Fruit fly (Drosophila melanogaster): ENCODE results near the gene Diap1.

Gene Diap1

DNA sequence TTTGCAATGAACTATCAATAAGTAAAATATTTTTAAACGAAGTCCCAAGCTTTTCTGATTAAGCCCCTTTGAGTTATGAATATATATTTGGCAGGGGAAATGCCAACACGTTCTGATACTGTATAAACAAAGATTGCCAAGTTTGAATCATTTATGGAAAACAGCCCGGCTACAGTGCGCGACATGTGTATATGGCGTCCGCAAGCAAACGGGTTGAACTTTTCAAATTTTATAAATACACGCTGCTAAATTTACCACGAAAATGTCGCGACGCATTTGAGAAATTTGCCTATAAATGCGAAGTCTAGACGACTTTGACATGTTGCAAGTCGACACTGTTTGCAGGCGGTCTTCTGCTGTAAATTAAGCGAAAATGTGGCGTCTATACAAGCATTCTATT, 2.7 kb downstream of the Diap1 start (continued):
- TF ChIP-seq maf-S (GFP tag; optimal IDR thresholded peaks at IDR 0.05) (peak; percentile 8), vfl (GFP tag; optimal IDR thresholded peaks at IDR 0.05) (no peak), CG2120 (GFP tag; optimal IDR thresholded peaks at IDR 0.05) (peak; percentile 81), CG18599 (GFP tag; optimal IDR thresholded peaks at IDR 0.05) (peak; percentile 74), Bdp1 (GFP tag; optimal IDR thresholded peaks at IDR 0.05) (peak; percentile 4), CG17186 (GFP tag; optimal IDR thresholded peaks at IDR 0.05) (no peak), br (optimal IDR thresholded peaks at IDR 0.05) (no peak), Taf1 (GFP tag; IDR thresholded peaks at IDR 0.05) (no peak), CG10654 (GFP tag; optimal IDR thresholded peaks at IDR 0.05) (no peak), Dad (GFP tag; optimal IDR thresholded peaks at IDR 0.05) (no peak), CG18262 (tag; optimal IDR thresholded peaks at IDR 0.05) (no peak), sug (tag; optimal IDR thresholded peaks at IDR 0.05) (peak; percentile 59), ERR (GFP tag; optimal IDR thresholded peaks at IDR 0.05) (no peak), Max (GFP tag; optimal IDR thresholded peaks at IDR 0.05) (no peak), NFAT (GFP tag; IDR thresholded peaks at IDR 0.05) (0 out of 2 replicates have a peak, but pooled peaks have one; percentile 45), slbo (GFP tag; IDR thresholded peaks at IDR 0.05) (peak; percentile 77), Dp (GFP tag; optimal IDR thresholded peaks at IDR 0.05) (no peak), usp (GFP tag; optimal IDR thresholded peaks at IDR 0.05) (no peak), CG13296 (GFP tag; optimal IDR thresholded peaks at IDR 0.05) (peak; percentile 64), Abd-B (GFP tag; optimal IDR thresholded peaks at IDR 0.05) (no peak), CG2875 (GFP tag; optimal IDR thresholded peaks at IDR 0.05) (no peak), CG13123 (GFP tag; optimal IDR thresholded peaks at IDR 0.05) (no peak), H2.0 (GFP tag; IDR thresholded peaks at IDR 0.05) (peak; percentile 59; the same call in 1 of the 2 replicates), cad (GFP tag; optimal IDR thresholded peaks at IDR 0.05) (no peak), gfzf (GFP tag; optimal IDR thresholded peaks at IDR 0.05) (no peak), CG9932 (GFP tag; IDR thresholded peaks at IDR 0.05) (peak; percentile 74), CG8944 (GFP tag; optimal IDR thresholded peaks at IDR 0.05) (no peak), CG11696 (GFP tag; IDR thresholded peaks at IDR 0.05) (peak; percentile 74), CG17359 (tag; optimal IDR thresholded peaks at IDR 0.05) (no peak), MBD-R2 (GFP tag; IDR thresholded peaks at IDR 0.05) (peak; percentile 46; the same call in 1 of the 2 replicates), Rx (GFP tag; IDR thresholded peaks at IDR 0.05) (no peak), CG13775 (GFP tag; optimal IDR thresholded peaks at IDR 0.05) (peak; percentile 26), lola (GFP tag; optimal IDR thresholded peaks at IDR 0.05) (no peak), B-H1 (GFP tag; IDR thresholded peaks at IDR 0.05) (peak; percentile 19; the same call in 1 of the 3 replicates), Mes4 (GFP tag; optimal IDR thresholded peaks at IDR 0.05) (peak; percentile 35), nom (GFP tag; optimal IDR thresholded peaks at IDR 0.05) (peak; percentile 61)

DNA sequence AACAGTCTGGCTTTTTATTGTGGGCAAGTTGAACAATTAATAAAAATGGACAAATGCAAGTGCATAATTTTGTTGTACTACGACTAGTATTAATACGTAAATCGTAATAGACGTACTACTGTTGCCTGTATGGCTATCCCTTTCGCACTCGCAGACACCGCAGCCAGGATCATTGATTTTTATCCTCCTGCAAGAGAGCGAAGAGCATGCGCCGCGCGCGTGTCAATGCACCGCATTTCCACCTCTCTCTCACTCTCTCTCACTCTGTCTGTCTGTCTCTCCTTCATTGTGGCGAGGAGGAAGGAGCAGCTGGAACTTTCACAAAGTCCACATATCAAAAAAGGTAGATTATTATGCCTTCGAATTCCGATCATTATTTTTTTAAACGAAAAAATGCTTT, 3.7 kb downstream of the Diap1 start:
- TF ChIP-seq ewg (GFP tag; optimal IDR thresholded peaks at IDR 0.05): peak; percentile 90
- peak; percentile 27 for TF ChIP-seq abd-A (tag; optimal IDR thresholded peaks at IDR 0.05)
- TF ChIP-seq HLHmδ (GFP tag; optimal IDR thresholded peaks at IDR 0.05): peak; percentile 67
- TF ChIP-seq yki (optimal IDR thresholded peaks at IDR 0.05): peak; percentile 53
- peak; percentile 10 for TF ChIP-seq zen (tag; optimal IDR thresholded peaks at IDR 0.05)
- no peak for TF ChIP-seq lola (GFP tag; optimal IDR thresholded peaks at IDR 0.05)
- peak; percentile 59 for TF ChIP-seq CG1832 (GFP tag; optimal IDR thresholded peaks at IDR 0.05)
- no peak for TF ChIP-seq wek (GFP tag; optimal IDR thresholded peaks at IDR 0.05)
- TF ChIP-seq C15 (GFP tag; IDR thresholded peaks at IDR 0.05): no peak
- no peak for TF ChIP-seq CHES-1-like (GFP tag; optimal IDR thresholded peaks at IDR 0.05)
- TF ChIP-seq CG7987 (GFP tag; optimal IDR thresholded peaks at IDR 0.05): peak; percentile 60
- TF ChIP-seq nerfin-1 (tag; optimal IDR thresholded peaks at IDR 0.05): peak; percentile 7
- no peak for TF ChIP-seq CG2678 (tag; optimal IDR thresholded peaks at IDR 0.05)
- TF ChIP-seq CG10321 (GFP tag; IDR thresholded peaks at IDR 0.05): peak; percentile 58
- TF ChIP-seq slou (GFP tag; optimal IDR thresholded peaks at IDR 0.05): no peak
- TF ChIP-seq MBD-R2 (GFP tag; IDR thresholded peaks at IDR 0.05): 0 out of 2 replicates have a peak, but pooled peaks have one; percentile 11
- no peak for TF ChIP-seq sna (GFP tag; IDR thresholded peaks at IDR 0.05; ENCODE audit: partially characterized antibody)
- peak; percentile 98 for TF ChIP-seq onecut (GFP tag; IDR thresholded peaks at IDR 0.05)
- peak; percentile 67 to 82 for TF ChIP-seq Trl (optimal IDR thresholded peaks at IDR 0.05)
- TF ChIP-seq Trl (GFP tag; optimal IDR thresholded peaks at IDR 0.05): no peak
